Fruit fly (Drosophila melanogaster) whole organism, embryonic: ENCODE results near the gene Sdhaf3.
A peak's percentile ranks its signal among the peaks of the same experiment; 100 is the strongest.

Source experiments
- Atf6 ChIP-seq: fragments of 200-800 bp; sonication (Bioruptor generic); IDR thresholded peaks from 2 replicates; pipeline ENCODE4 v1.3.6; 2022; ENCODE audit warnings: missing biosample characterization, missing genetic modification characterization
- CG10462 ChIP-seq: fragments of 200-800 bp; sonication (Bioruptor generic); optimal IDR thresholded peaks from 2 replicates; lab custom pipeline; 2016; ENCODE audit warnings: missing biosample characterization, missing genetic modification characterization
- CG10565 ChIP-seq: fragments of 200-800 bp; sonication (Bioruptor generic); optimal IDR thresholded peaks from 3 replicates; lab custom pipeline; 2016; ENCODE audit warnings: missing biosample characterization, mild to moderate bottlenecking, missing genetic modification characterization
- CG10959 ChIP-seq: fragments of 200-800 bp; sonication (Bioruptor generic); IDR thresholded peaks from 2 replicates; pipeline ENCODE4 v1.3.6; 2022; ENCODE audit warnings: missing biosample characterization, missing genetic modification characterization
- CG12391 ChIP-seq: fragments of 200-800 bp; sonication (Bioruptor generic); optimal IDR thresholded peaks from 3 replicates; lab custom pipeline; 2018; ENCODE audit warnings: missing biosample characterization, mild to moderate bottlenecking, missing genetic modification characterization, moderate library complexity
- CG12659 ChIP-seq: fragments of 200-800 bp; sonication (Bioruptor generic); optimal IDR thresholded peaks from 3 replicates; lab custom pipeline; 2017; ENCODE audit warnings: mild to moderate bottlenecking, missing biosample characterization, missing genetic modification reagents, missing genetic modification characterization
- CG13424 ChIP-seq: fragments of 200-800 bp; sonication (Bioruptor generic); optimal IDR thresholded peaks from 2 replicates; lab custom pipeline; 2019; ENCODE audit warnings: missing biosample characterization, mild to moderate bottlenecking, missing genetic modification characterization, moderate library complexity
- CG14050 ChIP-seq: fragments of 200-800 bp; sonication (Bioruptor generic); IDR thresholded peaks from 3 replicates; pipeline ENCODE4 v1.3.6; 2022; ENCODE audit warnings: missing biosample characterization, missing genetic modification characterization
- CG14710 ChIP-seq: fragments of 200-800 bp; sonication (Bioruptor generic); optimal IDR thresholded peaks from 3 replicates; lab custom pipeline; 2019; ENCODE audit warnings: missing biosample characterization, mild to moderate bottlenecking, missing genetic modification characterization, moderate library complexity
- CG16779 ChIP-seq: fragments of 200-800 bp; sonication (Bioruptor generic); IDR thresholded peaks from 2 replicates; pipeline ENCODE4 v1.3.6; 2022; ENCODE audit warnings: missing biosample characterization, missing genetic modification characterization
- CG17568 ChIP-seq: fragments of 200-800 bp; sonication (Bioruptor generic); optimal IDR thresholded peaks from 2 replicates; lab custom pipeline; 2018; ENCODE audit warnings: missing biosample characterization, mild to moderate bottlenecking, missing genetic modification characterization, moderate library complexity
- CG17912 ChIP-seq: fragments of 200-800 bp; sonication (Bioruptor generic); optimal IDR thresholded peaks from 2 replicates; lab custom pipeline; 2018; ENCODE audit warnings: missing biosample characterization, mild to moderate bottlenecking, missing genetic modification characterization
- CG18619 ChIP-seq: fragments of 200-800 bp; sonication (Bioruptor generic); optimal IDR thresholded peaks from 3 replicates; lab custom pipeline; 2017; ENCODE audit warnings: missing biosample characterization, mild to moderate bottlenecking, missing genetic modification characterization
- CG2120 ChIP-seq: fragments of 200-800 bp; sonication (Bioruptor generic); optimal IDR thresholded peaks from 3 replicates; lab custom pipeline; 2016; ENCODE audit warnings: missing biosample characterization, missing genetic modification characterization
- CG2875 ChIP-seq: fragments of 200-800 bp; sonication (Bioruptor generic); optimal IDR thresholded peaks from 2 replicates; lab custom pipeline; 2017; ENCODE audit warnings: missing biosample characterization, mild to moderate bottlenecking, missing genetic modification characterization, missing genetic modification reagents
- CG30020 ChIP-seq: fragments of 200-800 bp; optimal IDR thresholded peaks from 2 replicates; lab custom pipeline; 2019; ENCODE audit warnings: missing biosample characterization, mild to moderate bottlenecking, missing genetic modification characterization, moderate library complexity
- CG42726 ChIP-seq: fragments of 200-800 bp; sonication (Bioruptor generic); IDR thresholded peaks from 2 replicates; pipeline ENCODE4 v1.3.6; 2022; ENCODE audit warnings: missing biosample characterization, missing genetic modification characterization; ENCODE audit not compliant: partially characterized antibody
- CG43689 ChIP-seq: fragments of 200-800 bp; sonication (Bioruptor generic); IDR thresholded peaks from 2 replicates; pipeline ENCODE4 v1.3.6; 2022; ENCODE audit warnings: missing biosample characterization, missing genetic modification characterization
- CG5180 ChIP-seq: fragments of 200-800 bp; sonication (Bioruptor generic); optimal IDR thresholded peaks from 3 replicates; lab custom pipeline; 2017; ENCODE audit warnings: missing biosample characterization, missing genetic modification characterization, mild to moderate bottlenecking, moderate library complexity, missing genetic modification reagents
- CG6254 ChIP-seq: fragments of 200-800 bp; sonication (Bioruptor generic); optimal IDR thresholded peaks from 3 replicates; lab custom pipeline; 2017; ENCODE audit warnings: mild to moderate bottlenecking, missing biosample characterization, missing genetic modification reagents, missing genetic modification characterization
- CG6654 ChIP-seq: fragments of 200-800 bp; sonication (Bioruptor generic); optimal IDR thresholded peaks from 2 replicates; lab custom pipeline; 2017; ENCODE audit warnings: missing biosample characterization, mild to moderate bottlenecking, missing genetic modification characterization
- CG8089 ChIP-seq: fragments of 200-800 bp; sonication (Bioruptor generic); optimal IDR thresholded peaks from 3 replicates; lab custom pipeline; 2016; ENCODE audit warnings: missing biosample characterization, missing genetic modification characterization
- CG8765 ChIP-seq: fragments of 200-800 bp; sonication (Bioruptor generic); IDR thresholded peaks from 2 replicates; pipeline ENCODE4 v1.3.6; 2022; ENCODE audit warnings: missing biosample characterization, missing genetic modification characterization
- Chrac-16 ChIP-seq: fragments of 200-800 bp; sonication (Bioruptor generic); optimal IDR thresholded peaks from 3 replicates; lab custom pipeline; 2016; ENCODE audit warnings: missing biosample characterization, missing genetic modification characterization
- D19A ChIP-seq: fragments of 200-800 bp; optimal IDR thresholded peaks from 3 replicates; lab custom pipeline; 2019; ENCODE audit warnings: missing biosample characterization, mild to moderate bottlenecking, missing genetic modification characterization, moderate library complexity
- Elba2 ChIP-seq: fragments of 200-800 bp; sonication (Bioruptor generic); optimal IDR thresholded peaks from 3 replicates; lab custom pipeline; 2016; ENCODE audit warnings: missing biosample characterization, missing genetic modification characterization
- HLH3B ChIP-seq: fragments of 200-800 bp; sonication (Bioruptor generic); IDR thresholded peaks from 2 replicates; pipeline ENCODE4 v1.3.6; 2022; ENCODE audit warnings: missing biosample characterization, missing genetic modification characterization
- HLH54F ChIP-seq: fragments of 200-800 bp; sonication (Bioruptor generic); optimal IDR thresholded peaks from 3 replicates; lab custom pipeline; 2016; ENCODE audit warnings: missing biosample characterization, missing genetic modification characterization
- HmgD ChIP-seq: fragments of 200-800 bp; sonication (Bioruptor generic); optimal IDR thresholded peaks from 3 replicates; lab custom pipeline; 2016; ENCODE audit warnings: missing biosample characterization, missing genetic modification characterization
- HmgZ ChIP-seq: fragments of 200-800 bp; sonication (Bioruptor generic); optimal IDR thresholded peaks from 2 replicates; lab custom pipeline; 2018; ENCODE audit warnings: missing biosample characterization, mild to moderate bottlenecking, missing genetic modification characterization
- Hr39 ChIP-seq: fragments of >200 bp; optimal IDR thresholded peaks from 2 replicates; lab custom pipeline; 2017
- Lhr ChIP-seq: fragments of 200-800 bp; sonication (Bioruptor generic); optimal IDR thresholded peaks from 3 replicates; lab custom pipeline; 2017; ENCODE audit warnings: mild to moderate bottlenecking, missing biosample characterization, missing genetic modification reagents, missing genetic modification characterization
- Mrtf ChIP-seq: fragments of 200-800 bp; sonication (Bioruptor generic); IDR thresholded peaks from 3 replicates; pipeline ENCODE4 v1.3.6; 2022; ENCODE audit warnings: missing biosample characterization, missing genetic modification characterization
- Opbp ChIP-seq: fragments of 200-800 bp; sonication (Bioruptor generic); IDR thresholded peaks from 3 replicates; pipeline ENCODE4 v1.3.6; 2022; ENCODE audit warnings: missing biosample characterization, missing genetic modification characterization; ENCODE audit not compliant: partially characterized antibody
- al ChIP-seq: fragments of 200-800 bp; sonication (Bioruptor generic); IDR thresholded peaks from 2 replicates; pipeline ENCODE4 v1.3.6; 2022; ENCODE audit warnings: missing biosample characterization, missing genetic modification characterization
- ato ChIP-seq: fragments of 200-800 bp; sonication (Bioruptor generic); IDR thresholded peaks from 2 replicates; pipeline ENCODE4 v1.3.6; 2022; ENCODE audit warnings: missing biosample characterization, missing genetic modification characterization; ENCODE audit not compliant: partially characterized antibody
- br ChIP-seq: fragments of >200 bp; optimal IDR thresholded peaks from 2 replicates; lab custom pipeline; 2017
- bsh ChIP-seq, 2 experiments: fragments of 200-800 bp; sonication (Bioruptor generic); optimal IDR thresholded peaks; 2 replicates each; lab custom pipeline; 2017 to 2018; ENCODE audit warnings: mild to moderate bottlenecking in 2 of 2, missing biosample characterization in 2 of 2, missing genetic modification characterization in 2 of 2, moderate library complexity in 1 of 2
- chif ChIP-seq, 2 experiments: fragments of 200-800 bp; sonication (Bioruptor generic); optimal IDR thresholded peaks; 3 replicates each; lab custom pipeline; 2016; ENCODE audit warnings: missing biosample characterization in 2 of 2, missing genetic modification characterization in 2 of 2
- crol ChIP-seq: fragments of 200-800 bp; sonication (Bioruptor generic); IDR thresholded peaks from 2 replicates; pipeline ENCODE4 v1.3.6; 2022; ENCODE audit warnings: missing biosample characterization, missing genetic modification characterization
- cwo ChIP-seq: fragments of 200-800 bp; sonication (Bioruptor generic); optimal IDR thresholded peaks from 3 replicates; lab custom pipeline; 2017; ENCODE audit warnings: missing biosample characterization, missing genetic modification characterization, mild to moderate bottlenecking, moderate library complexity, missing genetic modification reagents
- fru ChIP-seq: fragments of >200 bp; optimal IDR thresholded peaks from 2 replicates; lab custom pipeline; 2017
- grn ChIP-seq: fragments of 200-800 bp; sonication (Bioruptor generic); optimal IDR thresholded peaks from 3 replicates; lab custom pipeline; 2017; ENCODE audit warnings: missing biosample characterization, missing genetic modification characterization
- h ChIP-seq: fragments of >200 bp; optimal IDR thresholded peaks from 2 replicates; lab custom pipeline; 2017
- mam ChIP-seq: fragments of 200-800 bp; sonication (Bioruptor generic); optimal IDR thresholded peaks from 3 replicates; lab custom pipeline; 2016; ENCODE audit warnings: missing biosample characterization, missing genetic modification characterization
- peb ChIP-seq: fragments of 200-800 bp; sonication (Bioruptor generic); IDR thresholded peaks from 2 replicates; pipeline ENCODE4 v1.3.6; 2022; ENCODE audit warnings: missing biosample characterization, missing genetic modification characterization
- sob ChIP-seq: fragments of 200-800 bp; sonication (Bioruptor generic); IDR thresholded peaks from 2 replicates; pipeline ENCODE4 v1.3.6; 2022; ENCODE audit warnings: missing biosample characterization, missing genetic modification characterization
- tio ChIP-seq: fragments of 200-800 bp; sonication (Bioruptor generic); optimal IDR thresholded peaks from 2 replicates; lab custom pipeline; 2017; ENCODE audit warnings: missing biosample characterization, missing genetic modification characterization, inconsistent platforms
- toy ChIP-seq: fragments of 200-800 bp; sonication (Bioruptor generic); IDR thresholded peaks from 2 replicates; pipeline ENCODE4 v1.3.6; 2022; ENCODE audit warnings: missing biosample characterization, missing genetic modification characterization
- unpg ChIP-seq: fragments of 200-800 bp; sonication (Bioruptor generic); optimal IDR thresholded peaks from 3 replicates; lab custom pipeline; 2018; ENCODE audit warnings: missing biosample characterization, mild to moderate bottlenecking, missing genetic modification characterization, moderate library complexity
- yki ChIP-seq: fragments of >200 bp; optimal IDR thresholded peaks from 3 replicates; lab custom pipeline; 2018
- zf30C ChIP-seq: fragments of 200-800 bp; sonication (Bioruptor generic); optimal IDR thresholded peaks from 3 replicates; lab custom pipeline; 2018; ENCODE audit warnings: missing biosample characterization, mild to moderate bottlenecking, missing genetic modification characterization

Sdhaf3 gene

dm6 chr3R:16497379-16497778 is 15.1 kb upstream of the Sdhaf3 start (continued):
- no peak for TF ChIP-seq CG30020 (tag; lab: Kevin White, UChicago)
- TF ChIP-seq bsh (GFP tag; optimal IDR thresholded peaks at IDR 0.05; lab: Kevin White, UChicago): peak; percentile 45 to 86
- peak; percentile 71 for TF ChIP-seq al (GFP tag; lab: Robert Waterston, UW)
- peak; percentile 75 for TF ChIP-seq CG18619 (GFP tag; lab: Kevin White, UChicago)
- peak; percentile 82 for TF ChIP-seq CG12659 (GFP tag; lab: Kevin White, UChicago)
- TF ChIP-seq mam (GFP tag; lab: Kevin White, UChicago): peak; percentile 67
- peak; percentile 73 for TF ChIP-seq CG2875 (GFP tag; lab: Kevin White, UChicago)
- peak; percentile 52; the same call in 1 of the 3 replicates for TF ChIP-seq Opbp (GFP tag; lab: Robert Waterston, UW)
- TF ChIP-seq br (lab: Kevin White, UChicago): no peak
- peak; percentile 78 for TF ChIP-seq CG6254 (GFP tag; lab: Kevin White, UChicago)
- TF ChIP-seq fru (lab: Kevin White, UChicago): no peak
- peak; percentile 87 for TF ChIP-seq HLH3B (GFP tag; lab: Robert Waterston, UW)
- peak; percentile 47; the same call in 1 of the 2 replicates for TF ChIP-seq toy (GFP tag; lab: Robert Waterston, UW)
- TF ChIP-seq grn (GFP tag; lab: Kevin White, UChicago): peak; percentile 12
- TF ChIP-seq CG17568 (GFP tag; lab: Kevin White, UChicago): peak; percentile 73
- no peak for TF ChIP-seq crol
- peak; percentile 50 to 78 for TF ChIP-seq chif (GFP tag; optimal IDR thresholded peaks at IDR 0.05; lab: Kevin White, UChicago)
- peak; percentile 49 for TF ChIP-seq CG8089 (GFP tag; lab: Kevin White, UChicago)
- TF ChIP-seq ato (GFP tag; lab: Robert Waterston, UW): peak; percentile 41; the same call in 1 of the 2 replicates
- TF ChIP-seq CG10462 (GFP tag; lab: Kevin White, UChicago): peak; percentile 66
- TF ChIP-seq Atf6 (GFP tag; lab: Robert Waterston, UW): peak; percentile 69
- no peak for TF ChIP-seq HmgD
- no peak for TF ChIP-seq h (lab: Kevin White, UChicago)
- TF ChIP-seq CG12391 (tag; lab: Kevin White, UChicago): peak; percentile 90
- peak; percentile 53 for TF ChIP-seq CG10565 (GFP tag; lab: Kevin White, UChicago)
- peak; percentile 79 for TF ChIP-seq D19A (tag; lab: Kevin White, UChicago)
- TF ChIP-seq CG13424 (tag; lab: Kevin White, UChicago): peak; percentile 77
- peak; percentile 52; the same call in 1 of the 2 replicates for TF ChIP-seq CG8765
- peak; percentile 68 for TF ChIP-seq tio (GFP tag; lab: Kevin White, UChicago)
- TF ChIP-seq unpg (GFP tag; lab: Kevin White, UChicago): peak; percentile 91
- TF ChIP-seq Elba2: peak; percentile 73
- TF ChIP-seq CG14050: peak; percentile 83
- TF ChIP-seq CG5180 (GFP tag; lab: Kevin White, UChicago): peak; percentile 64
- peak; percentile 83 for TF ChIP-seq CG42726
- TF ChIP-seq CG17912 (GFP tag; lab: Kevin White, UChicago): peak; percentile 66
- TF ChIP-seq zf30C (GFP tag; lab: Kevin White, UChicago): peak; percentile 90
- TF ChIP-seq CG6654 (GFP tag; lab: Kevin White, UChicago): peak; percentile 30
- 0 out of 2 replicates have a peak, but pooled peaks have one; percentile 58 for TF ChIP-seq CG16779 (GFP tag; lab: Robert Waterston, UW)
- TF ChIP-seq CG10959 (GFP tag; lab: Robert Waterston, UW): peak; percentile 77
- TF ChIP-seq CG14710 (tag; lab: Kevin White, UChicago): peak; percentile 80
- peak; percentile 91 for TF ChIP-seq Mrtf (GFP tag; lab: Robert Waterston, UW)
- TF ChIP-seq Chrac-16 (GFP tag; lab: Kevin White, UChicago): peak; percentile 85
- peak; percentile 53 for TF ChIP-seq HLH54F (GFP tag; lab: Kevin White, UChicago)
- TF ChIP-seq yki (lab: Kevin White, UChicago): no peak
- peak; percentile 92 for TF ChIP-seq sob (GFP tag; lab: Robert Waterston, UW)
- peak; percentile 81 for TF ChIP-seq Lhr (GFP tag; lab: Kevin White, UChicago)
- peak; percentile 79 for TF ChIP-seq CG2120 (GFP tag; lab: Kevin White, UChicago)
- peak; percentile 42; the same call in 1 of the 2 replicates for TF ChIP-seq CG43689 (GFP tag; lab: Robert Waterston, UW)
- no peak for TF ChIP-seq Hr39 (lab: Kevin White, UChicago)
- TF ChIP-seq cwo: peak; percentile 63
- peak; percentile 77 for TF ChIP-seq HmgZ (tag; lab: Kevin White, UChicago)
- peak; percentile 69 for TF ChIP-seq peb (GFP tag; lab: Robert Waterston, UW)
